Fruit fly (Drosophila melanogaster) whole organism, wandering third instar larva: ENCODE results near the gene CG44088.
A peak's percentile ranks its signal among the peaks of the same experiment; 100 is the strongest.

ENCODE experiments used
- Sp1 ChIP-seq: fragments of 200-800 bp; sonication (Bioruptor generic); optimal IDR thresholded peaks from 3 replicates; lab custom pipeline; 2019; ENCODE audit warnings: missing biosample characterization, mild to moderate bottlenecking, missing genetic modification characterization, moderate library complexity
- ey ChIP-seq: fragments of 200-800 bp; sonication (Bioruptor generic); optimal IDR thresholded peaks from 2 replicates; lab custom pipeline; 2016; ENCODE audit warnings: missing biosample characterization, missing genetic modification characterization
- h ChIP-seq: fragments of 200-800 bp; sonication (Bioruptor generic); optimal IDR thresholded peaks from 3 replicates; lab custom pipeline; 2016; ENCODE audit warnings: missing biosample characterization, mild to moderate bottlenecking, missing genetic modification characterization
- pan ChIP-seq: fragments of >200 bp; optimal IDR thresholded peaks from 2 replicates; lab custom pipeline; 2017
- rgr ChIP-seq: fragments of 200-800 bp; sonication (Bioruptor generic); optimal IDR thresholded peaks from 3 replicates; lab custom pipeline; 2016; ENCODE audit warnings: missing biosample characterization, mild to moderate bottlenecking, missing genetic modification characterization

- peak; percentile 7 for TF ChIP-seq ey
- TF ChIP-seq Sp1 (GFP tag; lab: Kevin White, UChicago): peak; percentile 66
- TF ChIP-seq pan (lab: Kevin White, UChicago): no peak
- TF ChIP-seq h (GFP tag; lab: Kevin White, UChicago): peak; percentile 74
- TF ChIP-seq rgr (GFP tag; lab: Kevin White, UChicago): peak; percentile 42
These were observed 31.5 kb upstream of the CG44088 start for dm6 chr3R:4806318-4806757.
